Fruit fly (Drosophila melanogaster): ENCODE data around the gene PIG-F.

Gene PIG-F

dm6 chr3L:19618072-19618958 lies 6.1 kb downstream of the PIG-F start, which contains the start of gene asf1 (continued):
- TF ChIP-seq Hr51 (GFP tag; optimal IDR thresholded peaks at IDR 0.05), result peak in 1 of 2 experiments; percentile 3
- TF ChIP-seq Lim3 (GFP tag; IDR thresholded peaks at IDR 0.05), result no peak
- TF ChIP-seq ems (GFP tag; optimal IDR thresholded peaks at IDR 0.05), result no peak
- TF ChIP-seq Med (GFP tag), result peak; percentile 85
- TF ChIP-seq HmgD (GFP tag; optimal IDR thresholded peaks at IDR 0.05), result no peak
- peak; percentile 73; the same call in 1 of the 3 replicates for TF ChIP-seq hb (GFP tag; IDR thresholded peaks at IDR 0.05; ENCODE audit: partially characterized antibody)
- no peak for TF ChIP-seq Doc2 (GFP tag; IDR thresholded peaks at IDR 0.05)
- no peak for TF ChIP-seq CG10321 (GFP tag; IDR thresholded peaks at IDR 0.05)
- TF ChIP-seq CG3065 (GFP tag; optimal IDR thresholded peaks at IDR 0.05), result no peak
- TF ChIP-seq gro (GFP tag; optimal IDR thresholded peaks at IDR 0.05), result no peak
- no peak for TF ChIP-seq CG18619 (GFP tag; optimal IDR thresholded peaks at IDR 0.05)
- peak; percentile 45 for TF ChIP-seq CG12391 (tag; optimal IDR thresholded peaks at IDR 0.05)
- TF ChIP-seq repo (GFP tag; optimal IDR thresholded peaks at IDR 0.05), result no peak
- no peak for TF ChIP-seq CG17385 (GFP tag; optimal IDR thresholded peaks at IDR 0.05)
- peak; percentile 86 for TF ChIP-seq Scr (GFP tag; IDR thresholded peaks at IDR 0.05; ENCODE audit: partially characterized antibody)
- TF ChIP-seq Stat92E (GFP tag; optimal IDR thresholded peaks at IDR 0.05), result peak in 1 of 3 experiments; percentile 20
- TF ChIP-seq grau (tag; optimal IDR thresholded peaks at IDR 0.05), result no peak
- no peak for TF ChIP-seq tup (GFP tag; optimal IDR thresholded peaks at IDR 0.05)
- no peak for TF ChIP-seq nerfin-2 (GFP tag; IDR thresholded peaks at IDR 0.05; ENCODE audit: partially characterized antibody)
- no peak for TF ChIP-seq CG7928 (GFP tag; optimal IDR thresholded peaks at IDR 0.05)
- TF ChIP-seq row (GFP tag; IDR thresholded peaks at IDR 0.05), result peak; percentile 66; the same call in 2 of the 3 replicates
- TF ChIP-seq bowl (GFP tag; IDR thresholded peaks at IDR 0.05), result no peak
- TF ChIP-seq Ets65A (GFP tag), result no peak
- TF ChIP-seq Vsx1 (GFP tag; optimal IDR thresholded peaks at IDR 0.05), result no peak
- no peak for TF ChIP-seq Dbx (GFP tag; IDR thresholded peaks at IDR 0.05)
- no peak for TF ChIP-seq Atf6 (GFP tag; IDR thresholded peaks at IDR 0.05)
- TF ChIP-seq CG2202 (tag; optimal IDR thresholded peaks at IDR 0.05), result no peak
- TF ChIP-seq CG16779 (GFP tag; IDR thresholded peaks at IDR 0.05), result no peak
- peak; percentile 2 for TF ChIP-seq zen (tag; optimal IDR thresholded peaks at IDR 0.05)
- TF ChIP-seq ftz-f1 (GFP tag; optimal IDR thresholded peaks at IDR 0.05), result no peak
- no peak for TF ChIP-seq CG18764 (GFP tag; optimal IDR thresholded peaks at IDR 0.05)
- TF ChIP-seq kay (GFP tag; optimal IDR thresholded peaks at IDR 0.05), result no peak
- no peak for TF ChIP-seq NFAT (GFP tag; IDR thresholded peaks at IDR 0.05)
- TF ChIP-seq CG1233 (GFP tag; optimal IDR thresholded peaks at IDR 0.05), result no peak
- TF ChIP-seq pfk (GFP tag; optimal IDR thresholded peaks at IDR 0.05), result no peak
- no peak for TF ChIP-seq Sox100B (GFP tag; optimal IDR thresholded peaks at IDR 0.05)
- TF ChIP-seq CG16863 (GFP tag; optimal IDR thresholded peaks at IDR 0.05), result no peak
- TF ChIP-seq CG12155 (GFP tag; optimal IDR thresholded peaks at IDR 0.05), result peak; percentile 33
- TF ChIP-seq rib (GFP tag; IDR thresholded peaks at IDR 0.05), result peak; percentile 58; the same call in 1 of the 2 replicates
- TF ChIP-seq sqz (GFP tag; optimal IDR thresholded peaks at IDR 0.05), result no peak
- peak; percentile 10 for TF ChIP-seq YL-1 (GFP tag; optimal IDR thresholded peaks at IDR 0.05)
- TF ChIP-seq ato (GFP tag; IDR thresholded peaks at IDR 0.05; ENCODE audit: partially characterized antibody), result peak; percentile 45; the same call in 1 of the 2 replicates
- TF ChIP-seq croc (GFP tag; conservative IDR thresholded peaks at IDR 0.05), result no peak
- TF ChIP-seq E2f2 (GFP tag; IDR thresholded peaks at IDR 0.05), result peak; percentile 65
- TF ChIP-seq ATbp (GFP tag; optimal IDR thresholded peaks at IDR 0.05), result no peak
- peak; percentile 70 for TF ChIP-seq Dp (GFP tag; optimal IDR thresholded peaks at IDR 0.05)
- TF ChIP-seq CG14860 (GFP tag; IDR thresholded peaks at IDR 0.05; ENCODE audit: partially characterized antibody), result peak; percentile 54; the same call in 1 of the 3 replicates
- peak; percentile 66 for TF ChIP-seq CG10267 (tag; optimal IDR thresholded peaks at IDR 0.05)

Data from whole organism, embryonic.